Fruit fly (Drosophila melanogaster) S2 (cell line): ENCODE data around the gene CG3808.

ENCODE experiments used
- CG8478 ChIP-seq: fragments of >200 bp; optimal IDR thresholded peaks from 2 replicates; lab custom pipeline; 2018
- CTCF ChIP-seq, 2 experiments: fragments of >200 bp; optimal IDR thresholded peaks; 2 replicates each; lab custom pipeline; 2018

- TF ChIP-seq CG8478 (lab: Kevin White, UChicago) (no peak), CTCF (optimal IDR thresholded peaks at IDR 0.05; lab: Kevin White, UChicago) (no peak)
Measured at dm6 chr3L:19004120-19004519, 3.7 kb upstream of the CG3808 start.
